Fruit fly (Drosophila melanogaster) whole organism, embryonic: Measurements from ENCODE around the gene Spn28Dc.

ENCODE experiments used
- Aef1 ChIP-seq: fragments of 200-800 bp; sonication (Bioruptor generic); IDR thresholded peaks from 3 replicates; pipeline ENCODE4 v1.3.6; 2022; ENCODE audit warnings: missing biosample characterization, missing genetic modification characterization
- Antp ChIP-seq: fragments of 200-800 bp; sonication (Bioruptor generic); optimal IDR thresholded peaks from 3 replicates; lab custom pipeline; 2016; ENCODE audit warnings: missing biosample characterization, missing genetic modification characterization
- B-H1 ChIP-seq: fragments of 200-800 bp; sonication (Bioruptor generic); IDR thresholded peaks from 3 replicates; pipeline ENCODE4 v1.3.6; 2022; ENCODE audit warnings: missing biosample characterization, missing genetic modification characterization
- CG10321 ChIP-seq: fragments of 200-800 bp; sonication (Bioruptor generic); IDR thresholded peaks from 2 replicates; pipeline ENCODE4 v1.3.6; 2022; ENCODE audit warnings: missing biosample characterization, missing genetic modification characterization
- CG10366 ChIP-seq: fragments of 200-800 bp; sonication (Bioruptor generic); IDR thresholded peaks from 2 replicates; pipeline ENCODE4 v1.3.6; 2022; ENCODE audit warnings: missing biosample characterization, missing genetic modification characterization
- CG10654 ChIP-seq: fragments of 200-800 bp; sonication (Bioruptor generic); optimal IDR thresholded peaks from 2 replicates; lab custom pipeline; 2016; ENCODE audit warnings: missing biosample characterization, missing genetic modification characterization
- CG14965 ChIP-seq: fragments of 200-800 bp; sonication (Bioruptor generic); optimal IDR thresholded peaks from 2 replicates; lab custom pipeline; 2016; ENCODE audit warnings: missing biosample characterization, missing genetic modification characterization, borderline replicate concordance
- CG15696 ChIP-seq: fragments of 200-800 bp; sonication (Bioruptor generic); optimal IDR thresholded peaks from 2 replicates; lab custom pipeline; 2019; ENCODE audit warnings: missing biosample characterization, mild to moderate bottlenecking, missing genetic modification characterization, moderate library complexity
- CG1603 ChIP-seq: fragments of 200-800 bp; sonication (Bioruptor generic); optimal IDR thresholded peaks from 2 replicates; lab custom pipeline; 2019; ENCODE audit warnings: missing biosample characterization, mild to moderate bottlenecking, missing genetic modification characterization, moderate library complexity
- CG2116 ChIP-seq: fragments of 200-800 bp; sonication (Bioruptor generic); optimal IDR thresholded peaks from 3 replicates; lab custom pipeline; 2018; ENCODE audit warnings: missing biosample characterization, mild to moderate bottlenecking, missing genetic modification characterization
- CG30431 ChIP-seq: fragments of 200-800 bp; sonication (Bioruptor generic); optimal IDR thresholded peaks from 2 replicates; lab custom pipeline; 2017; ENCODE audit warnings: missing biosample characterization, missing genetic modification characterization
- CG33213 ChIP-seq: fragments of 200-800 bp; sonication (Bioruptor generic); optimal IDR thresholded peaks from 3 replicates; lab custom pipeline; 2016; ENCODE audit warnings: missing biosample characterization, missing genetic modification characterization
- CG4424 ChIP-seq: fragments of 200-800 bp; sonication (Bioruptor generic); optimal IDR thresholded peaks from 3 replicates; lab custom pipeline; 2016; ENCODE audit warnings: missing biosample characterization, missing genetic modification characterization
- CG4854 ChIP-seq: fragments of 200-800 bp; sonication (Bioruptor generic); optimal IDR thresholded peaks from 2 replicates; lab custom pipeline; 2016; ENCODE audit warnings: missing biosample characterization, missing genetic modification characterization, inconsistent platforms
- CG5180 ChIP-seq: fragments of 200-800 bp; sonication (Bioruptor generic); optimal IDR thresholded peaks from 3 replicates; lab custom pipeline; 2017; ENCODE audit warnings: missing biosample characterization, missing genetic modification characterization, mild to moderate bottlenecking, moderate library complexity, missing genetic modification reagents
- CG6175 ChIP-seq: fragments of 200-800 bp; sonication (Bioruptor generic); IDR thresholded peaks from 3 replicates; pipeline ENCODE4 v1.3.6; 2022; ENCODE audit warnings: missing biosample characterization, missing genetic modification characterization
- CG6813 ChIP-seq: fragments of 200-800 bp; sonication (Bioruptor generic); optimal IDR thresholded peaks from 2 replicates; lab custom pipeline; 2017; ENCODE audit warnings: missing biosample characterization, missing genetic modification characterization, mild to moderate bottlenecking, moderate library complexity, missing genetic modification reagents
- CG7839 ChIP-seq: fragments of 200-800 bp; sonication (Bioruptor generic); optimal IDR thresholded peaks from 3 replicates; lab custom pipeline; 2018; ENCODE audit warnings: missing biosample characterization, mild to moderate bottlenecking, missing genetic modification characterization, moderate library complexity
- CoRest ChIP-seq: fragments of 200-800 bp; sonication (Bioruptor generic); optimal IDR thresholded peaks from 3 replicates; lab custom pipeline; 2018; ENCODE audit warnings: missing biosample characterization, mild to moderate bottlenecking, missing genetic modification characterization, moderate library complexity
- D19A ChIP-seq: fragments of 200-800 bp; optimal IDR thresholded peaks from 3 replicates; lab custom pipeline; 2019; ENCODE audit warnings: missing biosample characterization, mild to moderate bottlenecking, missing genetic modification characterization, moderate library complexity
- Dad ChIP-seq: fragments of 200-800 bp; sonication (Bioruptor generic); optimal IDR thresholded peaks from 3 replicates; lab custom pipeline; 2016; ENCODE audit warnings: missing biosample characterization, missing genetic modification characterization
- Dbx ChIP-seq: fragments of 200-800 bp; sonication (Bioruptor generic); IDR thresholded peaks from 3 replicates; pipeline ENCODE4 v1.3.6; 2022; ENCODE audit warnings: missing biosample characterization, missing genetic modification characterization
- Dip2 ChIP-seq: fragments of 200-800 bp; sonication (Bioruptor generic); IDR thresholded peaks from 2 replicates; pipeline ENCODE4 v1.3.6; 2022; ENCODE audit warnings: missing biosample characterization, missing genetic modification characterization
- Dip3 ChIP-seq: fragments of 200-800 bp; sonication (Bioruptor generic); optimal IDR thresholded peaks from 3 replicates; lab custom pipeline; 2016; ENCODE audit warnings: missing biosample characterization, missing genetic modification characterization
- E2f1 ChIP-seq: fragments of 200-800 bp; sonication (Bioruptor generic); IDR thresholded peaks from 2 replicates; pipeline ENCODE4 v1.3.6; 2022; ENCODE audit warnings: missing biosample characterization, missing genetic modification characterization
- Fer1 ChIP-seq: fragments of 200-800 bp; sonication (Bioruptor generic); optimal IDR thresholded peaks from 2 replicates; lab custom pipeline; 2017; ENCODE audit warnings: missing biosample characterization, mild to moderate bottlenecking, missing genetic modification characterization
- HLH4C ChIP-seq: fragments of 200-800 bp; sonication (Bioruptor generic); IDR thresholded peaks from 3 replicates; pipeline ENCODE4 v1.3.6; 2022; ENCODE audit warnings: missing biosample characterization, missing genetic modification characterization; ENCODE audit not compliant: partially characterized antibody
- HmgD ChIP-seq: fragments of 200-800 bp; sonication (Bioruptor generic); optimal IDR thresholded peaks from 3 replicates; lab custom pipeline; 2016; ENCODE audit warnings: missing biosample characterization, missing genetic modification characterization
- Hr39 ChIP-seq: fragments of >200 bp; optimal IDR thresholded peaks from 2 replicates; lab custom pipeline; 2017
- NFAT ChIP-seq: fragments of 200-800 bp; sonication (Bioruptor generic); IDR thresholded peaks from 2 replicates; pipeline ENCODE4 v1.3.6; 2022; ENCODE audit warnings: missing biosample characterization, missing genetic modification characterization
- PHDP ChIP-seq: fragments of 200-800 bp; sonication (Bioruptor generic); optimal IDR thresholded peaks from 3 replicates; lab custom pipeline; 2018; ENCODE audit warnings: missing biosample characterization, mild to moderate bottlenecking, missing genetic modification characterization, moderate library complexity
- Rx ChIP-seq: fragments of 200-800 bp; sonication (Bioruptor generic); IDR thresholded peaks from 2 replicates; pipeline ENCODE4 v1.3.6; 2022; ENCODE audit warnings: missing biosample characterization, missing genetic modification characterization
- Ssrp ChIP-seq: fragments of 200-800 bp; sonication (Bioruptor generic); optimal IDR thresholded peaks from 2 replicates; lab custom pipeline; 2018; ENCODE audit warnings: missing biosample characterization, mild to moderate bottlenecking, missing genetic modification characterization, moderate library complexity
- Xrp1 ChIP-seq: fragments of 200-800 bp; sonication (Bioruptor generic); IDR thresholded peaks from 2 replicates; pipeline ENCODE4 v1.3.6; 2022; ENCODE audit warnings: missing biosample characterization, missing genetic modification characterization
- bab2 ChIP-seq: fragments of 200-800 bp; sonication (Bioruptor generic); optimal IDR thresholded peaks from 2 replicates; lab custom pipeline; 2016; ENCODE audit warnings: missing biosample characterization, missing genetic modification characterization
- crp ChIP-seq, 2 experiments: fragments of 200-800 bp; sonication (Bioruptor generic); optimal IDR thresholded peaks; 2 replicates in 1 of 2; 3 replicates in 1 of 2; lab custom pipeline; 2017; ENCODE audit warnings: missing biosample characterization in 2 of 2, missing genetic modification characterization in 2 of 2, mild to moderate bottlenecking in 1 of 2, moderate library complexity in 1 of 2
- dysf ChIP-seq: fragments of 200-800 bp; sonication (Bioruptor generic); IDR thresholded peaks from 3 replicates; pipeline ENCODE4 v1.3.6; 2022; ENCODE audit warnings: missing biosample characterization, missing genetic modification characterization
- ftz-f1 ChIP-seq: fragments of 200-800 bp; sonication (Bioruptor generic); optimal IDR thresholded peaks from 2 replicates; lab custom pipeline; 2016; ENCODE audit warnings: missing biosample characterization, missing genetic modification characterization
- gcm2 ChIP-seq: fragments of 200-800 bp; sonication (Bioruptor generic); optimal IDR thresholded peaks from 2 replicates; lab custom pipeline; 2016; ENCODE audit warnings: missing biosample characterization, missing genetic modification characterization
- jigr1 ChIP-seq: fragments of 200-800 bp; sonication (Bioruptor generic); IDR thresholded peaks from 3 replicates; pipeline ENCODE4 v1.3.6; 2022; ENCODE audit warnings: missing biosample characterization, missing genetic modification characterization
- mld ChIP-seq: fragments of 200-800 bp; sonication (Bioruptor generic); IDR thresholded peaks from 3 replicates; pipeline ENCODE4 v1.3.6; 2022; ENCODE audit warnings: missing biosample characterization, missing genetic modification characterization; ENCODE audit not compliant: partially characterized antibody
- nerfin-2 ChIP-seq: fragments of 200-800 bp; sonication (Bioruptor generic); IDR thresholded peaks from 2 replicates; pipeline ENCODE4 v1.3.6; 2022; ENCODE audit warnings: missing biosample characterization, missing genetic modification characterization; ENCODE audit not compliant: partially characterized antibody
- nmo ChIP-seq: fragments of 200-800 bp; sonication (Bioruptor generic); optimal IDR thresholded peaks from 2 replicates; lab custom pipeline; 2018; ENCODE audit warnings: missing biosample characterization, mild to moderate bottlenecking, missing genetic modification characterization, moderate library complexity
- sc ChIP-seq, 3 experiments: fragments of >200 bp in 2 of 3; fragments of 200-800 bp in 1 of 3; sonication (Bioruptor generic) in 1 of 3; optimal IDR thresholded peaks; 2 replicates in 2 of 3; 3 replicates in 1 of 3; lab custom pipeline; 2017; ENCODE audit warnings: mild to moderate bottlenecking in 1 of 3, missing biosample characterization in 1 of 3, missing genetic modification characterization in 1 of 3, missing genetic modification reagents in 1 of 3
- shn ChIP-seq: fragments of 200-800 bp; sonication (Bioruptor generic); optimal IDR thresholded peaks from 3 replicates; lab custom pipeline; 2016; ENCODE audit warnings: missing biosample characterization, missing genetic modification characterization
- sisA ChIP-seq: fragments of 200-800 bp; sonication (Bioruptor generic); IDR thresholded peaks from 2 replicates; pipeline ENCODE4 v1.3.6; 2022; ENCODE audit warnings: missing biosample characterization, missing genetic modification characterization
- sr ChIP-seq: fragments of 200-800 bp; sonication (Bioruptor generic); IDR thresholded peaks from 3 replicates; pipeline ENCODE4 v1.3.6; 2022; ENCODE audit warnings: missing biosample characterization, missing genetic modification characterization
- toy ChIP-seq: fragments of 200-800 bp; sonication (Bioruptor generic); IDR thresholded peaks from 2 replicates; pipeline ENCODE4 v1.3.6; 2022; ENCODE audit warnings: missing biosample characterization, missing genetic modification characterization
- trem ChIP-seq: fragments of 200-800 bp; optimal IDR thresholded peaks from 3 replicates; lab custom pipeline; 2019; ENCODE audit warnings: missing biosample characterization, mild to moderate bottlenecking, missing genetic modification characterization, moderate library complexity
- vnd ChIP-seq: fragments of 200-800 bp; sonication (Bioruptor generic); IDR thresholded peaks from 3 replicates; pipeline ENCODE4 v1.3.6; 2022; ENCODE audit warnings: missing biosample characterization, missing genetic modification characterization; ENCODE audit not compliant: partially characterized antibody
- vvl ChIP-seq: fragments of 200-800 bp; sonication (Bioruptor generic); IDR thresholded peaks from 2 replicates; pipeline ENCODE4 v1.3.6; 2022; ENCODE audit warnings: missing biosample characterization, missing genetic modification characterization

Gene Spn28Dc

DNA sequence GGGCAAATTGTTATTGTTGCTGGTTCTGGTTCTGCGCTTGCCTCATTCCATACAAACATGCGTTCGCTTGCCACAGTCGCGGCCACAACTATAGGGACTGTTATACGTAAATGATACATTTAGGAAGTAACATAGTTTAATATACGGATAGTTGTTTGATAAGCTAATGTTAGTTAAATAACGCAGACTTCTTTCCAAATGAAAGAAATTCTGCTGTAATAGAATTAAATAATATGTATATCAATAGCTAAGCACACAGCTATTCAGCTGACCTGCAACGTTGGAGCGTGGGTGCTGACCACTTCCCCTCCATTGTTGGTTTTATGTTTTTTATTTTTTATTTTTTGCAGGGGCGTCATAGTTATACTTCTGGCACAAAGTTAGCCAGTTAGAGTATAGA lies 27.7 kb upstream of the Spn28Dc start (continued):
- peak; percentile 53 for TF ChIP-seq sisA (GFP tag; lab: Robert Waterston, UW)
- TF ChIP-seq CG2116 (GFP tag; lab: Kevin White, UChicago): peak; percentile 6
- TF ChIP-seq D19A (tag; lab: Kevin White, UChicago): peak; percentile 61
- TF ChIP-seq Dip3 (GFP tag; lab: Kevin White, UChicago): peak; percentile 24
- no peak for TF ChIP-seq NFAT
- TF ChIP-seq CG4854 (GFP tag; lab: Kevin White, UChicago): no peak
- TF ChIP-seq CG15696: peak; percentile 36
- TF ChIP-seq HmgD (GFP tag; lab: Kevin White, UChicago): no peak
- peak; percentile 34 for TF ChIP-seq trem (tag; lab: Kevin White, UChicago)
- TF ChIP-seq CG14965 (GFP tag; lab: Kevin White, UChicago): no peak
- peak; percentile 16 for TF ChIP-seq shn
- TF ChIP-seq dysf (GFP tag; lab: Robert Waterston, UW): peak; percentile 74
- peak; percentile 43; the same call in 2 of the 3 replicates for TF ChIP-seq B-H1 (GFP tag; lab: Robert Waterston, UW)
- no peak for TF ChIP-seq CG6813 (GFP tag; lab: Kevin White, UChicago)
- TF ChIP-seq vvl: peak; percentile 73
- TF ChIP-seq CG1603: peak; percentile 71
- no peak for TF ChIP-seq jigr1
- TF ChIP-seq CG4424 (GFP tag; lab: Kevin White, UChicago): peak; percentile 12
- peak; percentile 27 for TF ChIP-seq bab2
- peak; percentile 4 for TF ChIP-seq CG30431 (GFP tag; lab: Kevin White, UChicago)
- no peak for TF ChIP-seq Hr39 (lab: Kevin White, UChicago)
- TF ChIP-seq CG6175 (GFP tag; lab: Robert Waterston, UW): no peak
- no peak for TF ChIP-seq nerfin-2
- peak; percentile 79 for TF ChIP-seq Xrp1
- TF ChIP-seq Aef1 (GFP tag; lab: Robert Waterston, UW): peak; percentile 49; the same call in 2 of the 3 replicates
- no peak for TF ChIP-seq CG33213 (GFP tag; lab: Kevin White, UChicago)
- peak; percentile 53; the same call in 1 of the 2 replicates for TF ChIP-seq CG10366
- TF ChIP-seq CoRest (tag; lab: Kevin White, UChicago): peak; percentile 65
- TF ChIP-seq Rx: peak; percentile 25; the same call in 1 of the 2 replicates
- no peak for TF ChIP-seq vnd
- no peak for TF ChIP-seq sc (optimal IDR thresholded peaks at IDR 0.05; lab: Kevin White, UChicago)
- TF ChIP-seq sc (GFP tag; optimal IDR thresholded peaks at IDR 0.05; lab: Kevin White, UChicago): peak; percentile 9
- TF ChIP-seq toy (GFP tag; lab: Robert Waterston, UW): no peak
- TF ChIP-seq Dad (GFP tag; lab: Kevin White, UChicago): no peak
- no peak for TF ChIP-seq CG10321 (GFP tag; lab: Robert Waterston, UW)
- peak; percentile 76 for TF ChIP-seq Fer1 (GFP tag; lab: Kevin White, UChicago)
- no peak for TF ChIP-seq HLH4C
- TF ChIP-seq nmo (GFP tag; lab: Kevin White, UChicago): peak; percentile 59
- peak; percentile 45; the same call in 1 of the 2 replicates for TF ChIP-seq E2f1
- no peak for TF ChIP-seq gcm2 (GFP tag; lab: Kevin White, UChicago)
- TF ChIP-seq CG10654 (GFP tag; lab: Kevin White, UChicago): peak; percentile 7
- TF ChIP-seq crp (GFP tag; optimal IDR thresholded peaks at IDR 0.05; lab: Kevin White, UChicago): no peak
- TF ChIP-seq PHDP (tag; lab: Kevin White, UChicago): peak; percentile 72
- TF ChIP-seq sr: peak; percentile 85
- no peak for TF ChIP-seq CG5180 (GFP tag; lab: Kevin White, UChicago)
- peak; percentile 69 for TF ChIP-seq CG7839
- TF ChIP-seq Ssrp (tag; lab: Kevin White, UChicago): peak; percentile 55
- TF ChIP-seq Antp (GFP tag; lab: Kevin White, UChicago): peak; percentile 27
- TF ChIP-seq mld: no peak
- TF ChIP-seq Dip2 (GFP tag; lab: Robert Waterston, UW): no peak
- TF ChIP-seq Dbx (GFP tag; lab: Robert Waterston, UW): peak; percentile 46; the same call in 1 of the 3 replicates
- no peak for TF ChIP-seq ftz-f1 (GFP tag; lab: Kevin White, UChicago)
